Worm (Caenorhabditis elegans) whole organism, midembryonic: ENCODE results near the gene mob-4.

ENCODE experiments used
- T22C8.4 ChIP-seq: fragments of 200-800 bp; sonication (Bioruptor generic); IDR thresholded peaks from 2 replicates; pipeline ENCODE4 v1.3.6; 2022; ENCODE audit warnings: missing genetic modification characterization, missing compliant biosample characterization
- cog-1 ChIP-seq: sonication (generic microtip); optimal IDR thresholded peaks from 2 replicates; lab custom pipeline; 2016; ENCODE audit warnings: missing genetic modification characterization, missing compliant biosample characterization
- flt-1 ChIP-seq: fragments of 200-800 bp; sonication (Bioruptor generic); IDR thresholded peaks from 2 replicates; pipeline ENCODE4 v1.3.6; 2022; ENCODE audit warnings: missing genetic modification characterization, missing compliant biosample characterization
- klf-2 ChIP-seq: fragments of 200-800 bp; sonication (Bioruptor generic); conservative IDR thresholded peaks from 2 replicates; pipeline ENCODE4 v1.3.6; 2022; ENCODE audit warnings: missing genetic modification reagents, missing genetic modification characterization, missing compliant biosample characterization
- med-1 ChIP-seq: sonication (generic microtip); optimal IDR thresholded peaks from 2 replicates; lab custom pipeline; 2017; ENCODE audit warnings: missing genetic modification characterization, mild to moderate bottlenecking, missing compliant biosample characterization, antibody characterized with exemption, missing genetic modification reagents; ENCODE audit not compliant: insufficient read depth
- ref-1 ChIP-seq: fragments of 200-800 bp; sonication (Bioruptor generic); conservative IDR thresholded peaks from 2 replicates; pipeline ENCODE4 v1.3.6; 2022; ENCODE audit warnings: missing genetic modification reagents, missing genetic modification characterization, missing compliant biosample characterization
- tab-1 ChIP-seq: fragments of 200-800 bp; sonication (Bioruptor generic); IDR thresholded peaks from 2 replicates; pipeline ENCODE4 v1.3.6; 2022; ENCODE audit warnings: missing genetic modification characterization, missing compliant biosample characterization
- ztf-23 ChIP-seq: fragments of 200-800 bp; sonication (Bioruptor generic); IDR thresholded peaks from 2 replicates; pipeline ENCODE4 v1.3.6; 2022; ENCODE audit warnings: missing genetic modification reagents, missing genetic modification characterization, missing compliant biosample characterization
- ztf-29 ChIP-seq: fragments of 200-800 bp; sonication (Bioruptor generic); IDR thresholded peaks from 2 replicates; pipeline ENCODE4 v1.3.6; 2022; ENCODE audit warnings: missing genetic modification reagents, missing genetic modification characterization, missing compliant biosample characterization

Gene mob-4

ce11 chrIII:8224769-8225168 lies at the start of gene mob-4:
mob-4 (plus strand) TSS chrIII:8225097.
- no peak for TF ChIP-seq tab-1
- TF ChIP-seq med-1 (GFP tag; lab: Kevin White, UChicago), result no peak
- no peak for TF ChIP-seq klf-2 (GFP tag; lab: Robert Waterston, UW)
- no peak for TF ChIP-seq cog-1 (tag; lab: Kevin White, UChicago)
- TF ChIP-seq flt-1 (GFP tag; lab: Robert Waterston, UW), result no peak
- TF ChIP-seq ztf-23 (GFP tag; lab: Robert Waterston, UW), result no peak
- no peak for TF ChIP-seq ref-1 (GFP tag; lab: Robert Waterston, UW)
- TF ChIP-seq T22C8.4 (GFP tag; lab: Robert Waterston, UW), result no peak

- TF ChIP-seq flt-1 (GFP tag; lab: Robert Waterston, UW) (no peak), klf-2 (GFP tag; lab: Robert Waterston, UW) (no peak), tab-1 (no peak), T22C8.4 (GFP tag; lab: Robert Waterston, UW) (no peak)
Measured at ce11 chrIII:8175263-8175662, 49.6 kb upstream of the mob-4 start.

ce11 chrIII:8176265-8176664 lies 48.6 kb upstream of the mob-4 start, which contains the start of gene C50C3.12:
C50C3.12 (plus strand) TSS chrIII:8176565.
- TF ChIP-seq ztf-29 (no peak), cog-1 (tag; lab: Kevin White, UChicago) (no peak), med-1 (GFP tag; lab: Kevin White, UChicago) (no peak), klf-2 (GFP tag; lab: Robert Waterston, UW) (no peak), tab-1 (no peak), ref-1 (GFP tag; lab: Robert Waterston, UW) (no peak), flt-1 (GFP tag; lab: Robert Waterston, UW) (no peak)

- no peak for TF ChIP-seq ztf-23 (GFP tag; lab: Robert Waterston, UW)
- TF ChIP-seq tab-1, result no peak
- TF ChIP-seq klf-2 (GFP tag; lab: Robert Waterston, UW), result no peak
- TF ChIP-seq ztf-29, result no peak
- no peak for TF ChIP-seq flt-1 (GFP tag; lab: Robert Waterston, UW)
- TF ChIP-seq med-1 (GFP tag; lab: Kevin White, UChicago), result no peak
- no peak for TF ChIP-seq cog-1 (tag; lab: Kevin White, UChicago)
- no peak for TF ChIP-seq ref-1 (GFP tag; lab: Robert Waterston, UW)
- TF ChIP-seq T22C8.4 (GFP tag; lab: Robert Waterston, UW), result no peak
Measured at ce11 chrIII:8178924-8179323, 46.0 kb upstream of the mob-4 start, which contains the start of gene C50C3.5. C50C3.5 (plus strand) TSS chrIII:8179224.

- TF ChIP-seq med-1 (GFP tag; lab: Kevin White, UChicago) (no peak), ref-1 (GFP tag; lab: Robert Waterston, UW) (no peak), cog-1 (tag; lab: Kevin White, UChicago) (no peak), ztf-23 (GFP tag; lab: Robert Waterston, UW) (no peak), T22C8.4 (GFP tag; lab: Robert Waterston, UW) (no peak), ztf-29 (no peak), klf-2 (GFP tag; lab: Robert Waterston, UW) (no peak), tab-1 (no peak), flt-1 (GFP tag; lab: Robert Waterston, UW) (no peak)
Measured at ce11 chrIII:8181581-8181980, 43.3 kb upstream of the mob-4 start, which contains the start of gene spc-2. spc-2 (plus strand) TSS chrIII:8181881.

- TF ChIP-seq flt-1 (GFP tag; lab: Robert Waterston, UW) (no peak), T22C8.4 (GFP tag; lab: Robert Waterston, UW) (no peak), med-1 (GFP tag; lab: Kevin White, UChicago) (no peak), klf-2 (GFP tag; lab: Robert Waterston, UW) (no peak), cog-1 (tag; lab: Kevin White, UChicago) (no peak), ref-1 (GFP tag; lab: Robert Waterston, UW) (no peak), ztf-29 (no peak)
Measured at ce11 chrIII:8182573-8182972, 42.3 kb upstream of the mob-4 start.

ce11 chrIII:8185130-8185529 lies 39.8 kb upstream of the mob-4 start:
- TF ChIP-seq klf-2 (GFP tag; lab: Robert Waterston, UW) (no peak), T22C8.4 (GFP tag; lab: Robert Waterston, UW) (no peak), tab-1 (no peak), cog-1 (tag; lab: Kevin White, UChicago) (no peak), ref-1 (GFP tag; lab: Robert Waterston, UW) (no peak), ztf-29 (no peak), flt-1 (GFP tag; lab: Robert Waterston, UW) (no peak), ztf-23 (GFP tag; lab: Robert Waterston, UW) (no peak), med-1 (GFP tag; lab: Kevin White, UChicago) (no peak)

- TF ChIP-seq tab-1, result no peak
- no peak for TF ChIP-seq ztf-29
- TF ChIP-seq ref-1 (GFP tag; lab: Robert Waterston, UW), result no peak
Measured at ce11 chrIII:8190505-8190904, 34.4 kb upstream of the mob-4 start, which contains the start of gene C50C3.19. C50C3.19 (plus strand) TSS chrIII:8190805.

ce11 chrIII:8191695-8192094 lies 33.2 kb upstream of the mob-4 start, which contains the start of gene C50C3.1:
C50C3.1 (plus strand) TSS chrIII:8191995.
- TF ChIP-seq cog-1 (tag; lab: Kevin White, UChicago), result no peak
- TF ChIP-seq ztf-23 (GFP tag; lab: Robert Waterston, UW), result no peak
- TF ChIP-seq flt-1 (GFP tag; lab: Robert Waterston, UW), result no peak
- no peak for TF ChIP-seq klf-2 (GFP tag; lab: Robert Waterston, UW)
- no peak for TF ChIP-seq ref-1 (GFP tag; lab: Robert Waterston, UW)
- TF ChIP-seq tab-1, result no peak
- no peak for TF ChIP-seq ztf-29
- no peak for TF ChIP-seq med-1 (GFP tag; lab: Kevin White, UChicago)
- no peak for TF ChIP-seq T22C8.4 (GFP tag; lab: Robert Waterston, UW)

ce11 chrIII:8199060-8199459 lies 25.8 kb upstream of the mob-4 start:
- TF ChIP-seq T22C8.4 (GFP tag; lab: Robert Waterston, UW), result no peak
- TF ChIP-seq klf-2 (GFP tag; lab: Robert Waterston, UW), result no peak
- TF ChIP-seq med-1 (GFP tag; lab: Kevin White, UChicago), result no peak
- no peak for TF ChIP-seq flt-1 (GFP tag; lab: Robert Waterston, UW)
- no peak for TF ChIP-seq ztf-23 (GFP tag; lab: Robert Waterston, UW)
- no peak for TF ChIP-seq ztf-29
- no peak for TF ChIP-seq cog-1 (tag; lab: Kevin White, UChicago)
- no peak for TF ChIP-seq ref-1 (GFP tag; lab: Robert Waterston, UW)
- TF ChIP-seq tab-1, result no peak
